Worm (Caenorhabditis elegans): ENCODE data around the gene cca-1.

ce11 chrX:7925134-7925533 lies 49.4 kb upstream of the cca-1 start, which contains the start of gene zig-4:
- TF ChIP-seq him-1 (tag; optimal IDR thresholded peaks at IDR 0.05) (no peak), W03F9.2 (tag; optimal IDR thresholded peaks at IDR 0.05) (no peak), dao-5 (tag; optimal IDR thresholded peaks at IDR 0.05) (no peak)
